Fruit fly (Drosophila melanogaster): ENCODE data around the gene Him.

- TF ChIP-seq CG14711 (tag; optimal IDR thresholded peaks at IDR 0.05) (no peak), CG5204 (GFP tag; optimal IDR thresholded peaks at IDR 0.05) (no peak), CG7101 (tag; optimal IDR thresholded peaks at IDR 0.05) (no peak), CG12768 (GFP tag; optimal IDR thresholded peaks at IDR 0.05) (no peak), cic (GFP tag; optimal IDR thresholded peaks at IDR 0.05) (no peak), Mnt (GFP tag; optimal IDR thresholded peaks at IDR 0.05) (no peak), kay (GFP tag; ENCODE audit: borderline replicate concordance) (no peak), CG1620 (GFP tag; optimal IDR thresholded peaks at IDR 0.05) (no peak), CG33017 (tag; optimal IDR thresholded peaks at IDR 0.05) (no peak), cnc (optimal IDR thresholded peaks at IDR 0.05) (no peak), toe (GFP tag; optimal IDR thresholded peaks at IDR 0.05) (no peak), Crg-1 (GFP tag; optimal IDR thresholded peaks at IDR 0.05) (no peak), ovo (GFP tag; optimal IDR thresholded peaks at IDR 0.05) (no peak), bab1 (GFP tag; optimal IDR thresholded peaks at IDR 0.05) (no peak)
Observed at dm6 chrX:18246842-18247241, 37.6 kb downstream of the Him start.
